Worm (Caenorhabditis elegans) whole organism, L4/young adult: ENCODE data around the gene rft-1.

Experiments used
- W03F9.2 ChIP-seq: fragments of 150-350 bp; optimal IDR thresholded peaks from 2 replicates; lab custom pipeline; 2014; ENCODE audit warnings: missing biosample characterization, missing genetic modification characterization
- dao-5 ChIP-seq: sonication (generic microtip); optimal IDR thresholded peaks from 2 replicates; lab custom pipeline; 2016; ENCODE audit warnings: missing genotype, missing genetic modification characterization, moderate library complexity, missing compliant biosample characterization
- him-1 ChIP-seq: sonication (generic microtip); optimal IDR thresholded peaks from 2 replicates; lab custom pipeline; 2016; ENCODE audit warnings: missing genotype, missing genetic modification reagents, missing genetic modification characterization, missing compliant biosample characterization

DNA sequence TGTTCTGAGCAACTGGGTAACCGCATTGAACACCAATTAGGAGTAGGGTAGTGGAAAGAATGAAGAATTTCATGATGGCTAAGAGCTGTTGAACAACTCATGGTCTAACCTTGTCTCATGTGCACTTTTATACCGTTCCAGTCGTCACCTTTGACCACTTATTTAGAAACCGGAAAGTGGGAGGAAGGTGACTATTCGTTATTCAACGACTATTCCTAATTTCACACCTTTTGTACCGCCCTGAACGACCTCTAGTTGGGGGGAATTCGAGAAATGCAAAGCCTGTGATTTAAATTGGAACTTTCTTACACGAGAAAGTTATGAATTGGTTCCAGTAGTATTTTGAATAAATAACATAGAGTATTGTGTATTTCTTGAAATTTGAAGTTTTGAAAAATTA, 13.4 kb downstream of the rft-1 start, which contains the start of gene Y47D7A.12:
- TF ChIP-seq W03F9.2 (tag; lab: Kevin White, UChicago): no peak
- TF ChIP-seq him-1 (tag; lab: Kevin White, UChicago): no peak
- no peak for TF ChIP-seq dao-5 (tag; lab: Kevin White, UChicago)
